Worm (Caenorhabditis elegans) whole organism, L4 larva: ENCODE measurements around the gene cld-1.

Experiments
- D1046.2 ChIP-seq: fragments of 200-800 bp; sonication (Bioruptor generic); IDR thresholded peaks from 2 replicates; pipeline ENCODE4 v1.3.6; 2022; ENCODE audit warnings: missing genetic modification characterization, missing compliant biosample characterization
- F44E2.7 ChIP-seq: fragments of 200-800 bp; sonication (Bioruptor generic); IDR thresholded peaks from 2 replicates; pipeline ENCODE4 v2.1.2; 2022; ENCODE audit warnings: missing genetic modification characterization, missing compliant biosample characterization
- T20F7.1 ChIP-seq: fragments of 200-800 bp; sonication (Bioruptor generic); optimal IDR thresholded peaks from 2 replicates; lab custom pipeline; 2018; ENCODE audit warnings: mild to moderate bottlenecking, missing genetic modification characterization, missing compliant biosample characterization
- Y105C5A.15 ChIP-seq: fragments of 200-800 bp; sonication (Bioruptor generic); IDR thresholded peaks from 2 replicates; pipeline ENCODE4 v1.3.6; 2022; ENCODE audit warnings: missing genetic modification characterization, missing compliant biosample characterization
- Y75B8A.6 ChIP-seq: fragments of 200-800 bp; sonication (Bioruptor generic); IDR thresholded peaks from 2 replicates; pipeline ENCODE4 v1.3.6; 2022; ENCODE audit warnings: missing genetic modification reagents, missing genetic modification characterization, missing compliant biosample characterization
- arid-1 ChIP-seq: fragments of 200-800 bp; sonication (Bioruptor generic); conservative IDR thresholded peaks from 2 replicates; pipeline ENCODE4 v1.3.6; 2022; ENCODE audit warnings: missing genetic modification reagents, missing genetic modification characterization, missing compliant biosample characterization
- ceh-44 ChIP-seq: fragments of 200-800 bp; sonication (Bioruptor generic); IDR thresholded peaks from 2 replicates; pipeline ENCODE4 v1.3.6; 2022; ENCODE audit warnings: missing genetic modification reagents, missing genetic modification characterization, missing compliant biosample characterization
- ceh-82 ChIP-seq: sonication (generic microtip); optimal IDR thresholded peaks from 2 replicates; lab custom pipeline; 2017; ENCODE audit warnings: missing biosample characterization, missing genetic modification characterization
- ces-1 ChIP-seq: fragments of 150-350 bp; sonication (generic microtip); optimal IDR thresholded peaks from 4 replicates; lab custom pipeline; 2014; ENCODE audit warnings: missing biosample characterization, missing genetic modification reagents, missing genetic modification characterization
- daf-16 ChIP-seq, 3 experiments: sonication (generic microtip); optimal IDR thresholded peaks; 2 replicates each; lab custom pipeline; 2016 to 2017; ENCODE audit warnings: missing genetic modification characterization in 3 of 3, missing genetic modification reagents in 3 of 3, mild to moderate bottlenecking in 2 of 3, missing compliant biosample characterization in 2 of 3, missing biosample characterization in 1 of 3, moderate library complexity in 1 of 3
- daf-19 ChIP-seq: fragments of 200-800 bp; sonication (Bioruptor generic); conservative IDR thresholded peaks from 2 replicates; pipeline ENCODE4 v1.3.6; 2022; ENCODE audit warnings: missing genetic modification characterization, missing compliant biosample characterization
- daf-8 ChIP-seq: fragments of 200-800 bp; sonication (Bioruptor generic); IDR thresholded peaks from 2 replicates; pipeline ENCODE4 v1.3.6; 2022; ENCODE audit warnings: missing genetic modification characterization, missing compliant biosample characterization
- dmd-6 ChIP-seq: fragments of 200-800 bp; sonication (Bioruptor generic); IDR thresholded peaks from 2 replicates; pipeline ENCODE4 v1.3.6; 2022; ENCODE audit warnings: missing genetic modification reagents, missing genetic modification characterization, missing compliant biosample characterization
- dmd-9 ChIP-seq: fragments of 200-800 bp; sonication (Bioruptor generic); IDR thresholded peaks from 2 replicates; pipeline ENCODE4 v1.3.6; 2022; ENCODE audit warnings: missing genetic modification reagents, missing genetic modification characterization, missing compliant biosample characterization
- egl-43 ChIP-seq: fragments of 200-800 bp; sonication (Bioruptor generic); IDR thresholded peaks from 2 replicates; pipeline ENCODE4 v1.3.6; 2022; ENCODE audit warnings: missing genetic modification reagents, missing genetic modification characterization, missing compliant biosample characterization
- fos-1 ChIP-seq: fragments of 150-350 bp; optimal IDR thresholded peaks from 2 replicates; lab custom pipeline; 2014; ENCODE audit warnings: missing biosample characterization, missing genetic modification characterization
- hlh-11 ChIP-seq: fragments of 200-800 bp; sonication (Bioruptor generic); optimal IDR thresholded peaks from 2 replicates; lab custom pipeline; 2018; ENCODE audit warnings: mild to moderate bottlenecking, missing genetic modification characterization, missing compliant biosample characterization
- hlh-30 ChIP-seq: sonication (generic microtip); optimal IDR thresholded peaks from 2 replicates; lab custom pipeline; 2017; ENCODE audit warnings: antibody characterized with exemption, mild to moderate bottlenecking, missing genetic modification characterization, missing compliant biosample characterization; ENCODE audit not compliant: insufficient read depth
- hmg-1.1 ChIP-seq: fragments of 200-800 bp; sonication (Bioruptor generic); IDR thresholded peaks from 2 replicates; pipeline ENCODE4 v1.3.6; 2022; ENCODE audit warnings: missing genetic modification reagents, missing genetic modification characterization, missing compliant biosample characterization
- jun-1 ChIP-seq: fragments of 150-350 bp; optimal IDR thresholded peaks from 2 replicates; lab custom pipeline; 2014; ENCODE audit warnings: missing biosample characterization, missing genetic modification reagents, missing genetic modification characterization
- lim-7 ChIP-seq: fragments of 200-800 bp; sonication (Bioruptor generic); IDR thresholded peaks from 2 replicates; pipeline ENCODE4 v1.3.6; 2022; ENCODE audit warnings: missing genetic modification characterization, missing compliant biosample characterization
- lin-1 ChIP-seq: fragments of 200-800 bp; sonication (Bioruptor generic); IDR thresholded peaks from 2 replicates; pipeline ENCODE4 v1.3.6; 2022; ENCODE audit warnings: missing genetic modification reagents, missing genetic modification characterization, missing compliant biosample characterization
- lin-15B ChIP-seq: fragments of 150-350 bp; sonication (generic microtip); optimal IDR thresholded peaks from 3 replicates; lab custom pipeline; 2014; ENCODE audit warnings: missing biosample characterization, missing genetic modification characterization
- lin-29 ChIP-seq: fragments of 200-800 bp; sonication (Bioruptor generic); IDR thresholded peaks from 2 replicates; pipeline ENCODE4 v1.3.6; 2022; ENCODE audit warnings: missing genetic modification reagents, missing genetic modification characterization, missing compliant biosample characterization
- lin-39 ChIP-seq: fragments of 150-350 bp; optimal IDR thresholded peaks from 2 replicates; lab custom pipeline; 2014; ENCODE audit warnings: missing biosample characterization, missing genetic modification reagents, missing genetic modification characterization
- madf-5 ChIP-seq, 2 experiments: fragments of 200-800 bp; sonication (Bioruptor generic); IDR thresholded peaks; 2 replicates each; pipeline ENCODE4 v1.3.6; 2022; ENCODE audit warnings: missing compliant biosample characterization in 2 of 2, missing genetic modification characterization in 2 of 2
- mxl-2 ChIP-seq: fragments of 200-800 bp; sonication (Bioruptor generic); conservative IDR thresholded peaks from 2 replicates; pipeline ENCODE4 v1.3.6; 2022; ENCODE audit warnings: missing genetic modification reagents, missing genetic modification characterization, missing compliant biosample characterization
- mxl-3 ChIP-seq: fragments of 200-800 bp; sonication (Bioruptor generic); optimal IDR thresholded peaks from 2 replicates; lab custom pipeline; 2018; ENCODE audit warnings: mild to moderate bottlenecking, missing genetic modification characterization, missing compliant biosample characterization
- nhr-10 ChIP-seq: fragments of 150-350 bp; optimal IDR thresholded peaks from 2 replicates; lab custom pipeline; 2014; ENCODE audit warnings: missing biosample characterization, missing genetic modification characterization
- nhr-25 ChIP-seq: sonication (generic microtip); optimal IDR thresholded peaks from 2 replicates; lab custom pipeline; 2017; ENCODE audit warnings: missing genetic modification characterization, mild to moderate bottlenecking, missing compliant biosample characterization, antibody characterized with exemption, moderate library complexity, borderline replicate concordance; ENCODE audit not compliant: insufficient read depth
- nhr-28 ChIP-seq: fragments of 150-350 bp; optimal IDR thresholded peaks from 2 replicates; lab custom pipeline; 2014; ENCODE audit warnings: missing biosample characterization, missing genetic modification characterization
- nhr-41 ChIP-seq: fragments of 200-800 bp; sonication (Bioruptor generic); IDR thresholded peaks from 2 replicates; pipeline ENCODE4 v1.3.6; 2022; ENCODE audit warnings: missing genetic modification reagents, missing genetic modification characterization, missing compliant biosample characterization
- nhr-48 ChIP-seq: sonication (generic microtip); optimal IDR thresholded peaks from 2 replicates; lab custom pipeline; 2016; ENCODE audit warnings: mild to moderate bottlenecking, missing genetic modification characterization, missing compliant biosample characterization
- nhr-77 ChIP-seq: fragments of 150-350 bp; optimal IDR thresholded peaks from 2 replicates; lab custom pipeline; 2014; ENCODE audit warnings: missing biosample characterization, missing genetic modification characterization
- php-3 ChIP-seq: fragments of 200-800 bp; sonication (Bioruptor generic); IDR thresholded peaks from 2 replicates; pipeline ENCODE4 v1.3.6; 2022; ENCODE audit warnings: missing genetic modification reagents, missing genetic modification characterization, missing compliant biosample characterization
- pqm-1 ChIP-seq: sonication (generic microtip); optimal IDR thresholded peaks from 2 replicates; lab custom pipeline; 2017; ENCODE audit warnings: missing biosample characterization, missing genetic modification characterization
- snpc-4 ChIP-seq: fragments of 150-350 bp; optimal IDR thresholded peaks from 2 replicates; lab custom pipeline; 2014; ENCODE audit warnings: missing biosample characterization, missing genetic modification characterization
- tra-1 ChIP-seq: fragments of 200-800 bp; sonication (Bioruptor generic); IDR thresholded peaks from 2 replicates; pipeline ENCODE4 v1.3.6; 2022; ENCODE audit warnings: missing genetic modification reagents, missing genetic modification characterization, missing compliant biosample characterization
- vab-7 ChIP-seq: fragments of 200-800 bp; sonication (Bioruptor generic); IDR thresholded peaks from 2 replicates; pipeline ENCODE4 v1.3.6; 2022; ENCODE audit warnings: missing genetic modification reagents, missing genetic modification characterization, missing compliant biosample characterization
- zfp-3 ChIP-seq: fragments of 200-800 bp; sonication (Bioruptor generic); conservative IDR thresholded peaks from 2 replicates; pipeline ENCODE4 v1.3.6; 2022; ENCODE audit warnings: missing genetic modification reagents, missing genetic modification characterization, missing compliant biosample characterization

Gene cld-1

DNA sequence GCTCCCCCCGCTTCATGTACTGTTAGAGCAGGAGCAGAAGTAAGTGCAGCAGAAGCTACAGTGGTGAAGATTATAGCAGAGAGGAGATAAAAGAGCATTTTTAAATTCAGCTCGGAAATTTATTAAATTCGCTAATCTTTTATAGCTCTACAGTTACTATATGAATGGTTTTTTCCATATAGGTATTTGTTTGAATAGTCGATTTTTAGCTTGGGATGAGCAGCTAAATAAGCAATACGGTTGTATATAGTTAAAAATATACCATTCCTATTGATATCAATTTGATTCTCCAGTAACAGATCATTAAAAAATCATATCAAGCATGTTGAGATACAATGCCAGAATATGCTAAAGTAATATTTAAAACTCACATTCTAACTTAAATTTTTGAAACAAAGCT lies 9.4 kb downstream of the cld-1 start, which contains the start of gene srlf-5:
TSS of gene srlf-5 (minus strand) at position 101 of the 400 bp plus-strand sequence.
- TF ChIP-seq nhr-77 (no peak), nhr-10 (tag; lab: Kevin White, UChicago) (no peak), daf-16 (GFP tag; optimal IDR thresholded peaks at IDR 0.05; lab: Kevin White, UChicago) (no peak), daf-16 (tag; optimal IDR thresholded peaks at IDR 0.05; lab: Kevin White, UChicago) (no peak), mxl-2 (GFP tag; lab: Robert Waterston, UW) (no peak), Y105C5A.15 (GFP tag; lab: Robert Waterston, UW) (no peak), lin-15B (tag; lab: Kevin White, UChicago) (no peak), lin-29 (GFP tag; lab: Robert Waterston, UW) (no peak), nhr-41 (GFP tag; lab: Robert Waterston, UW) (no peak), snpc-4 (tag; lab: Kevin White, UChicago) (no peak), daf-8 (GFP tag; lab: Robert Waterston, UW) (no peak), D1046.2 (no peak), lim-7 (GFP tag; lab: Robert Waterston, UW) (no peak), tra-1 (no peak), hlh-30 (tag; lab: Kevin White, UChicago) (no peak), dmd-9 (GFP tag; lab: Robert Waterston, UW) (no peak), ceh-44 (GFP tag; lab: Robert Waterston, UW) (no peak)

DNA sequence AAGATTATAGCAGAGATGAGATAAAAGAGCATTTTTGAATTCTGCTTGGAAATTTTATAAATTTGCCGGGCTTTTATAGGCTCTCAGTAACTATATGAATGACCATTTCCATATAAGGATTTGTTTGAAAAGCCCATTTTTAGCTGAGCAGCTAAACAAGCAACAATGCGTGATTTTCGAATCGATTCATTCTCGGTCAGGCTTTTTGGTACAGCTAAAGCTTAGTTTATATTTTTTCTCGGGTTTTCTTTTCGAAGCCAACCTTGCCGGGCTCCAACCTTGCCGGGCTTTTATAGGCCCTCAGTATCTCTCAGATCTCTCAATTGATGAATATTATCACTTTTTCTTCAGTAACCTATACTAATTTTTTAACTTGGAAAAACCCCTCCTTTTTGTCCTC lies 11.7 kb downstream of the cld-1 start, which contains the start of gene srlf-4:
TSS of gene srlf-4 (minus strand) at position 101 of the 400 bp plus-strand sequence.
- no peak for TF ChIP-seq F44E2.7
- TF ChIP-seq nhr-10 (tag; lab: Kevin White, UChicago) = no peak
- no peak for TF ChIP-seq egl-43 (GFP tag; lab: Robert Waterston, UW)
- no peak for TF ChIP-seq fos-1 (tag; lab: Kevin White, UChicago)
- TF ChIP-seq lin-39 (tag; lab: Kevin White, UChicago) = no peak
- no peak for TF ChIP-seq Y105C5A.15 (GFP tag; lab: Robert Waterston, UW)
- no peak for TF ChIP-seq nhr-41 (GFP tag; lab: Robert Waterston, UW)
- TF ChIP-seq daf-19 (GFP tag; lab: Robert Waterston, UW) = no peak
- no peak for TF ChIP-seq ceh-82 (tag; lab: Kevin White, UChicago)
- TF ChIP-seq vab-7 (GFP tag; lab: Robert Waterston, UW) = no peak
- TF ChIP-seq nhr-25 (tag; lab: Kevin White, UChicago) = no peak
- no peak for TF ChIP-seq mxl-3 (GFP tag; lab: Kevin White, UChicago)
- TF ChIP-seq hmg-1.1 (GFP tag; lab: Robert Waterston, UW) = no peak
- no peak for TF ChIP-seq arid-1
- no peak for TF ChIP-seq daf-16 (GFP tag; optimal IDR thresholded peaks at IDR 0.05; lab: Kevin White, UChicago)
- no peak for TF ChIP-seq daf-16 (tag; optimal IDR thresholded peaks at IDR 0.05; lab: Kevin White, UChicago)
- TF ChIP-seq zfp-3 (GFP tag; lab: Robert Waterston, UW) = no peak
- no peak for TF ChIP-seq madf-5 (GFP tag; IDR thresholded peaks at IDR 0.05; lab: Robert Waterston, UW)
- no peak for TF ChIP-seq ces-1 (GFP tag; lab: Kevin White, UChicago)

DNA sequence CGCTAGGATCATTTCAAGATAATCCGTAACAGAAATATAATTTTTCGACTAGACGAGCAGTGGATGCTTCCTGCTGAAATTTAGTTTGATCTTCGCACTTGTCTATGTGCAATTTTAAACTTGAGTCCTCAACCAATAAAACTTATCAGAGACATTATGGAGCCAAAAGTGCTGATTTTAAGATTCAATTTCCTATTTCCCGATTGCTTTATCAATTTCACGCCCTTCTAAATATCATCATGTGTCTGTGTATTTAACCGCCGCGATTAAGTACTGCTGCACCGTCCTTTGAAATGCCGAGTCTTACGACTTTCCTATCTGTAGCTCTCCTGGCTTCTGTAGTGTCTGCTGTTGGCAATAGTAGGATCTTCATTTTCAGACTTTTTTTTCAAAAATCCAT lies 15.0 kb downstream of the cld-1 start, which contains the start of gene C32H11.4:
TSS of gene C32H11.4 (plus strand) at position 238 of the 400 bp plus-strand sequence.
- TF ChIP-seq dmd-6 (GFP tag; lab: Robert Waterston, UW) (peak; percentile 82), hlh-11 (tag; lab: Kevin White, UChicago) (peak; percentile 46), pqm-1 (tag; lab: Kevin White, UChicago) (peak; percentile 73), nhr-48 (peak; percentile 67), nhr-28 (peak; percentile 8), jun-1 (tag; lab: Kevin White, UChicago) (no peak), php-3 (peak; percentile 69), lin-1 (no peak), T20F7.1 (no peak), daf-16 (GFP tag; optimal IDR thresholded peaks at IDR 0.05; lab: Kevin White, UChicago) (no peak), daf-16 (tag; optimal IDR thresholded peaks at IDR 0.05; lab: Kevin White, UChicago) (peak; percentile 64), Y75B8A.6 (GFP tag; lab: Robert Waterston, UW) (no peak)
- TF ChIP-seq, all 104 proteins: peak for 7
